Fruit fly (Drosophila melanogaster): ENCODE results near the gene TwdlY.

Gene TwdlY

dm6 chrX:16711003-16711402 lies 23.7 kb upstream of the TwdlY start, which contains the start of gene CG13008:
Gene CG13008 (plus strand): TSS chrX:16711303.
- TF ChIP-seq CG4496 (GFP tag; IDR thresholded peaks at IDR 0.05) (no peak), CG14655 (GFP tag; optimal IDR thresholded peaks at IDR 0.05) (no peak), CG8301 (tag; optimal IDR thresholded peaks at IDR 0.05) (no peak), Ets98B (GFP tag; IDR thresholded peaks at IDR 0.05) (no peak), Pif1B (GFP tag; optimal IDR thresholded peaks at IDR 0.05) (no peak), CG12605 (GFP tag; IDR thresholded peaks at IDR 0.05) (no peak), CG9948 (tag; optimal IDR thresholded peaks at IDR 0.05) (no peak), CG13204 (GFP tag; optimal IDR thresholded peaks at IDR 0.05) (no peak), rn (GFP tag; IDR thresholded peaks at IDR 0.05) (no peak), fd96Ca (GFP tag; IDR thresholded peaks at IDR 0.05) (no peak)

- TF ChIP-seq CG34367 (tag; optimal IDR thresholded peaks at IDR 0.05) (no peak), Snoo (tag; optimal IDR thresholded peaks at IDR 0.05) (no peak), CG8159 (tag; optimal IDR thresholded peaks at IDR 0.05) (no peak), CG9948 (tag; optimal IDR thresholded peaks at IDR 0.05) (no peak), EcR (GFP tag; optimal IDR thresholded peaks at IDR 0.05) (no peak), D1 (tag; optimal IDR thresholded peaks at IDR 0.05) (no peak), CG8301 (tag; optimal IDR thresholded peaks at IDR 0.05) (no peak), CG32121 (GFP tag; IDR thresholded peaks at IDR 0.05) (no peak), Pif1A (GFP tag; optimal IDR thresholded peaks at IDR 0.05) (no peak), Pif1B (GFP tag; optimal IDR thresholded peaks at IDR 0.05) (no peak)
Measured at dm6 chrX:16716649-16717048, 18.1 kb upstream of the TwdlY start.

- TF ChIP-seq CG12605 (GFP tag; IDR thresholded peaks at IDR 0.05) (no peak), CG13204 (GFP tag; optimal IDR thresholded peaks at IDR 0.05) (no peak), CG9948 (tag; optimal IDR thresholded peaks at IDR 0.05) (no peak), CG4496 (GFP tag; IDR thresholded peaks at IDR 0.05) (no peak), Snoo (tag; optimal IDR thresholded peaks at IDR 0.05) (no peak), Pif1A (GFP tag; optimal IDR thresholded peaks at IDR 0.05) (no peak)
Measured at dm6 chrX:16718169-16718723, 16.5 kb upstream of the TwdlY start.

dm6 chrX:16721168-16721567 lies 13.6 kb upstream of the TwdlY start, which contains the start of the genes CG32572 and CG34325:
Gene CG32572 (plus strand): TSS chrX:16721183.
Gene CG34325 (minus strand): TSS chrX:16721411.
- TF ChIP-seq CG17806 (tag; optimal IDR thresholded peaks at IDR 0.05): no peak
- no peak for TF ChIP-seq Ets98B (GFP tag; IDR thresholded peaks at IDR 0.05)
- TF ChIP-seq gl (tag; optimal IDR thresholded peaks at IDR 0.05): no peak
- no peak for TF ChIP-seq CG4496 (GFP tag; IDR thresholded peaks at IDR 0.05)
- no peak for TF ChIP-seq CG12605 (GFP tag; IDR thresholded peaks at IDR 0.05)

- TF ChIP-seq CG10348 (GFP tag; IDR thresholded peaks at IDR 0.05): peak; percentile 22; the same call in 1 of the 2 replicates
- TF ChIP-seq CG8159 (tag; optimal IDR thresholded peaks at IDR 0.05): peak; percentile 64
- no peak for TF ChIP-seq Pif1A (GFP tag; optimal IDR thresholded peaks at IDR 0.05)
- TF ChIP-seq D1 (tag; optimal IDR thresholded peaks at IDR 0.05): no peak
- TF ChIP-seq Pif1B (GFP tag; optimal IDR thresholded peaks at IDR 0.05): no peak
- peak; percentile 57 for TF ChIP-seq CG4496 (GFP tag; IDR thresholded peaks at IDR 0.05)
- TF ChIP-seq CG14655 (GFP tag; optimal IDR thresholded peaks at IDR 0.05): peak; percentile 53
- TF ChIP-seq CG17806 (tag; optimal IDR thresholded peaks at IDR 0.05): peak; percentile 60
- TF ChIP-seq Ets98B (GFP tag; IDR thresholded peaks at IDR 0.05): peak; percentile 43; the same call in 1 of the 2 replicates
- peak; percentile 68 for TF ChIP-seq CG9948 (tag; optimal IDR thresholded peaks at IDR 0.05)
- peak; percentile 70 for TF ChIP-seq EcR (GFP tag; optimal IDR thresholded peaks at IDR 0.05)
- peak; percentile 82 for TF ChIP-seq CG13204 (GFP tag; optimal IDR thresholded peaks at IDR 0.05)
- peak; percentile 67 for TF ChIP-seq CG32121 (GFP tag; IDR thresholded peaks at IDR 0.05)
- TF ChIP-seq CG12605 (GFP tag; IDR thresholded peaks at IDR 0.05): peak; percentile 31; the same call in 1 of the 2 replicates
- TF ChIP-seq CG34367 (tag; optimal IDR thresholded peaks at IDR 0.05): peak; percentile 81
- 0 out of 3 replicates have a peak, but pooled peaks have one; percentile 42 for TF ChIP-seq fd96Ca (GFP tag; IDR thresholded peaks at IDR 0.05)
- peak; percentile 51 for TF ChIP-seq CG15710 (tag; optimal IDR thresholded peaks at IDR 0.05)
- TF ChIP-seq rn (GFP tag; IDR thresholded peaks at IDR 0.05): peak; percentile 8; the same call in 1 of the 2 replicates
- TF ChIP-seq gl (tag; optimal IDR thresholded peaks at IDR 0.05): peak; percentile 92
- peak; percentile 46 for TF ChIP-seq CG8301 (tag; optimal IDR thresholded peaks at IDR 0.05)
- TF ChIP-seq Snoo (tag; optimal IDR thresholded peaks at IDR 0.05): peak; percentile 65
Measured at dm6 chrX:16723203-16724173, 11.3 kb upstream of the TwdlY start.

dm6 chrX:16724544-16724943 lies 10.2 kb upstream of the TwdlY start:
- TF ChIP-seq CG8159 (tag; optimal IDR thresholded peaks at IDR 0.05): no peak
- TF ChIP-seq D1 (tag; optimal IDR thresholded peaks at IDR 0.05): no peak
- TF ChIP-seq CG14655 (GFP tag; optimal IDR thresholded peaks at IDR 0.05): no peak
- no peak for TF ChIP-seq CG34367 (tag; optimal IDR thresholded peaks at IDR 0.05)
- TF ChIP-seq CG15710 (tag; optimal IDR thresholded peaks at IDR 0.05): no peak
- no peak for TF ChIP-seq EcR (GFP tag; optimal IDR thresholded peaks at IDR 0.05)
- no peak for TF ChIP-seq rn (GFP tag; IDR thresholded peaks at IDR 0.05)
- TF ChIP-seq Snoo (tag; optimal IDR thresholded peaks at IDR 0.05): no peak
- TF ChIP-seq gl (tag; optimal IDR thresholded peaks at IDR 0.05): no peak
- TF ChIP-seq fd96Ca (GFP tag; IDR thresholded peaks at IDR 0.05): no peak
- no peak for TF ChIP-seq CG32121 (GFP tag; IDR thresholded peaks at IDR 0.05)
- no peak for TF ChIP-seq CG10348 (GFP tag; IDR thresholded peaks at IDR 0.05)
- TF ChIP-seq CG17806 (tag; optimal IDR thresholded peaks at IDR 0.05): no peak
- no peak for TF ChIP-seq Pif1A (GFP tag; optimal IDR thresholded peaks at IDR 0.05)
- TF ChIP-seq CG13204 (GFP tag; optimal IDR thresholded peaks at IDR 0.05): no peak
- no peak for TF ChIP-seq Pif1B (GFP tag; optimal IDR thresholded peaks at IDR 0.05)
- no peak for TF ChIP-seq CG4496 (GFP tag; IDR thresholded peaks at IDR 0.05)
- no peak for TF ChIP-seq CG9948 (tag; optimal IDR thresholded peaks at IDR 0.05)

Data from whole organism, pupa.